Fruit fly (Drosophila melanogaster): ENCODE measurements around the gene Zip99C.
A peak's percentile ranks its signal among the peaks of the same experiment; 100 is the strongest.

Gene Zip99C

DNA sequence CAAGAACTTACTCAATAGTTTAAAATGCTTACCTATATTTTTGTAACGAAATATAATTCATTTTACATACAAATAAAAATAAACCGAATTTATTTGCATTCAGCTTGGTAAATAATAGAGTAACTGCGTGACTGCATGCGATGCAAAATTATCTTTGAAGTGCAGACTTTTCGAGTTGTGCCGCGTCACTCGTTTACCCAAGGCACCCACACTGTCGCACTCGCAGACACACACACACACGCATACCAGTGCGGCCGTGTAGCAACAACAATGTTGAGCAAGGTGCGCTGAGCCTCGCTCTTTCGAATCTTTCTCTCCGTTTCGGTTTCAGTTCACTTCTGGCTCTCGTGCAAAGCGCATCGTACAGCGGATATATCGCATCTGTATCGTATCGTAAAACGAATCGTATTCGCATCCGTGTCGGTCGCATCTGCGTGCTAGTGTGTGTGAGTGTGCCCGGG lies 8.1 kb upstream of the Zip99C start, which contains the start of gene CG31038 (continued):
- TF ChIP-seq dimm (GFP tag; IDR thresholded peaks at IDR 0.05) (no peak), CG18619 (GFP tag; optimal IDR thresholded peaks at IDR 0.05) (no peak), CG10274 (GFP tag; optimal IDR thresholded peaks at IDR 0.05) (no peak), Bteb2 (GFP tag; optimal IDR thresholded peaks at IDR 0.05) (no peak), Side (GFP tag; optimal IDR thresholded peaks at IDR 0.05) (no peak), CG10366 (GFP tag; IDR thresholded peaks at IDR 0.05) (no peak), CG18262 (tag; optimal IDR thresholded peaks at IDR 0.05) (peak; percentile 37), eyg (GFP tag; optimal IDR thresholded peaks at IDR 0.05) (no peak), corto (GFP tag; optimal IDR thresholded peaks at IDR 0.05) (peak; percentile 34), Dad (GFP tag; optimal IDR thresholded peaks at IDR 0.05) (no peak), CG7928 (GFP tag; optimal IDR thresholded peaks at IDR 0.05) (no peak), Meics (GFP tag; optimal IDR thresholded peaks at IDR 0.05) (no peak), salm (tag; optimal IDR thresholded peaks at IDR 0.05) (no peak), az2 (GFP tag; optimal IDR thresholded peaks at IDR 0.05) (no peak), CG1792 (GFP tag; optimal IDR thresholded peaks at IDR 0.05) (no peak), Opbp (GFP tag; IDR thresholded peaks at IDR 0.05; ENCODE audit: partially characterized antibody) (peak; percentile 62; the same call in 2 of the 3 replicates), Oli (tag; optimal IDR thresholded peaks at IDR 0.05) (no peak), CG17612 (GFP tag; IDR thresholded peaks at IDR 0.05) (no peak), slbo (GFP tag; IDR thresholded peaks at IDR 0.05) (peak; percentile 33; the same call in 1 of the 2 replicates), Fer1 (GFP tag; optimal IDR thresholded peaks at IDR 0.05) (no peak), vvl (GFP tag; IDR thresholded peaks at IDR 0.05) (peak; percentile 57; the same call in 1 of the 2 replicates), slou (GFP tag; optimal IDR thresholded peaks at IDR 0.05) (no peak), C15 (GFP tag; IDR thresholded peaks at IDR 0.05) (no peak), ham (GFP tag; IDR thresholded peaks at IDR 0.05) (no peak), Sox102F (GFP tag; optimal IDR thresholded peaks at IDR 0.05) (peak; percentile 10), unc-4 (GFP tag; IDR thresholded peaks at IDR 0.05; ENCODE audit: partially characterized antibody) (peak; percentile 40; the same call in 1 of the 2 replicates), CG2120 (GFP tag; optimal IDR thresholded peaks at IDR 0.05) (no peak), hth (optimal IDR thresholded peaks at IDR 0.05) (no peak), tin (GFP tag; optimal IDR thresholded peaks at IDR 0.05) (no peak), CG15269 (tag; optimal IDR thresholded peaks at IDR 0.05) (peak; percentile 3), lab (GFP tag; optimal IDR thresholded peaks at IDR 0.05) (no peak), crc (GFP tag; optimal IDR thresholded peaks at IDR 0.05) (no peak), her (GFP tag; optimal IDR thresholded peaks at IDR 0.05) (peak; percentile 54), emc (GFP tag; optimal IDR thresholded peaks at IDR 0.05) (no peak), dati (GFP tag; IDR thresholded peaks at IDR 0.05) (no peak), CG8924 (tag; optimal IDR thresholded peaks at IDR 0.05) (peak; percentile 13), Fer3 (tag; optimal IDR thresholded peaks at IDR 0.05) (no peak), abd-A (tag; optimal IDR thresholded peaks at IDR 0.05) (no peak), CG31365 (tag; optimal IDR thresholded peaks at IDR 0.05) (no peak), Poxn (GFP tag; IDR thresholded peaks at IDR 0.05) (no peak), zen2 (GFP tag; IDR thresholded peaks at IDR 0.05; ENCODE audit: partially characterized antibody) (peak; percentile 74; the same call in 2 of the 3 replicates), so (GFP tag; IDR thresholded peaks at IDR 0.05) (peak; percentile 75; the same call in 2 of the 3 replicates), CG6689 (GFP tag; IDR thresholded peaks at IDR 0.05) (peak; percentile 25; the same call in 1 of the 2 replicates), cas (GFP tag; IDR thresholded peaks at IDR 0.05) (no peak), mirr (GFP tag; optimal IDR thresholded peaks at IDR 0.05) (peak; percentile 40), CG3281 (GFP tag; optimal IDR thresholded peaks at IDR 0.05) (no peak), oc (tag; optimal IDR thresholded peaks at IDR 0.05) (no peak), HLH4C (GFP tag; IDR thresholded peaks at IDR 0.05; ENCODE audit: partially characterized antibody) (peak; percentile 42; the same call in 1 of the 3 replicates), CG9609 (GFP tag; optimal IDR thresholded peaks at IDR 0.05) (no peak), Xrp1 (GFP tag; IDR thresholded peaks at IDR 0.05) (peak; percentile 28; the same call in 1 of the 2 replicates), run (tag; optimal IDR thresholded peaks at IDR 0.05) (no peak)

Data from whole organism, embryonic.